Fruit fly (Drosophila melanogaster) whole organism, embryonic: ENCODE data around the gene CG31463.
A peak's percentile ranks its signal among the peaks of the same experiment; 100 is the strongest.

Source experiments
- Asciz ChIP-seq: fragments of 200-800 bp; sonication (Bioruptor generic); optimal IDR thresholded peaks from 2 replicates; lab custom pipeline; 2017; ENCODE audit warnings: missing biosample characterization, mild to moderate bottlenecking, missing genetic modification characterization, missing genetic modification reagents
- BtbVII ChIP-seq: fragments of 200-800 bp; sonication (Bioruptor generic); optimal IDR thresholded peaks from 3 replicates; lab custom pipeline; 2017; ENCODE audit warnings: missing biosample characterization, mild to moderate bottlenecking, missing genetic modification characterization
- CG10959 ChIP-seq: fragments of 200-800 bp; sonication (Bioruptor generic); IDR thresholded peaks from 2 replicates; pipeline ENCODE4 v1.3.6; 2022; ENCODE audit warnings: missing biosample characterization, missing genetic modification characterization
- CG11093 ChIP-seq: fragments of 200-800 bp; sonication (Bioruptor generic); IDR thresholded peaks from 3 replicates; pipeline ENCODE4 v1.3.6; 2022; ENCODE audit warnings: missing biosample characterization, missing genetic modification characterization
- CG11695 ChIP-seq: fragments of 200-800 bp; sonication (Bioruptor generic); IDR thresholded peaks from 3 replicates; pipeline ENCODE4 v1.3.6; 2022; ENCODE audit warnings: missing biosample characterization, missing genetic modification characterization
- CG1233 ChIP-seq: fragments of 200-800 bp; sonication (Bioruptor generic); optimal IDR thresholded peaks from 4 replicates; lab custom pipeline; 2018; ENCODE audit warnings: missing biosample characterization, mild to moderate bottlenecking, missing genetic modification characterization
- CG14441 ChIP-seq: fragments of 200-800 bp; sonication (Bioruptor generic); IDR thresholded peaks from 2 replicates; pipeline ENCODE4 v1.3.6; 2022; ENCODE audit warnings: missing biosample characterization, missing genetic modification characterization
- CG15479 ChIP-seq: fragments of 200-800 bp; sonication (Bioruptor generic); optimal IDR thresholded peaks from 3 replicates; lab custom pipeline; 2019; ENCODE audit warnings: missing biosample characterization, mild to moderate bottlenecking, missing genetic modification characterization, moderate library complexity
- CG16813 ChIP-seq: fragments of 200-800 bp; sonication (Bioruptor generic); IDR thresholded peaks from 3 replicates; pipeline ENCODE4 v1.3.6; 2022; ENCODE audit warnings: missing biosample characterization, missing genetic modification characterization; ENCODE audit not compliant: partially characterized antibody
- CG17612 ChIP-seq: fragments of 200-800 bp; sonication (Bioruptor generic); IDR thresholded peaks from 2 replicates; pipeline ENCODE4 v1.3.6; 2022; ENCODE audit warnings: missing biosample characterization, missing genetic modification characterization
- CG17912 ChIP-seq: fragments of 200-800 bp; sonication (Bioruptor generic); optimal IDR thresholded peaks from 2 replicates; lab custom pipeline; 2018; ENCODE audit warnings: missing biosample characterization, mild to moderate bottlenecking, missing genetic modification characterization
- CG2678 ChIP-seq: fragments of 200-800 bp; sonication (Bioruptor generic); optimal IDR thresholded peaks from 3 replicates; lab custom pipeline; 2019; ENCODE audit warnings: missing biosample characterization, mild to moderate bottlenecking, missing genetic modification characterization, moderate library complexity
- CG30431 ChIP-seq: fragments of 200-800 bp; sonication (Bioruptor generic); optimal IDR thresholded peaks from 2 replicates; lab custom pipeline; 2017; ENCODE audit warnings: missing biosample characterization, missing genetic modification characterization
- CG31224 ChIP-seq: fragments of 200-800 bp; sonication (Bioruptor generic); IDR thresholded peaks from 2 replicates; pipeline ENCODE4 v1.3.6; 2022; ENCODE audit warnings: missing biosample characterization, missing genetic modification characterization
- CG3163 ChIP-seq: fragments of 200-800 bp; sonication (Bioruptor generic); optimal IDR thresholded peaks from 3 replicates; lab custom pipeline; 2016; ENCODE audit warnings: missing biosample characterization, missing genetic modification characterization
- CG32532 ChIP-seq: fragments of 200-800 bp; sonication (Bioruptor generic); IDR thresholded peaks from 2 replicates; pipeline ENCODE4 v1.3.6; 2022; ENCODE audit warnings: missing biosample characterization, missing genetic modification characterization
- CG3726 ChIP-seq: fragments of 200-800 bp; sonication (Bioruptor generic); IDR thresholded peaks from 3 replicates; pipeline ENCODE4, ENCODE4 v1.3.6; 2022; ENCODE audit warnings: missing biosample characterization, missing genetic modification characterization
- CG3995 ChIP-seq: fragments of 200-800 bp; sonication (Bioruptor generic); optimal IDR thresholded peaks from 3 replicates; lab custom pipeline; 2016; ENCODE audit warnings: missing biosample characterization, missing genetic modification characterization
- CG4328 ChIP-seq: fragments of 200-800 bp; sonication (Bioruptor generic); optimal IDR thresholded peaks from 3 replicates; lab custom pipeline; 2017; ENCODE audit warnings: missing biosample characterization, missing genetic modification reagents, missing genetic modification characterization
- CG43689 ChIP-seq: fragments of 200-800 bp; sonication (Bioruptor generic); IDR thresholded peaks from 2 replicates; pipeline ENCODE4 v1.3.6; 2022; ENCODE audit warnings: missing biosample characterization, missing genetic modification characterization
- CG4820 ChIP-seq: fragments of 200-800 bp; sonication (Bioruptor generic); optimal IDR thresholded peaks from 3 replicates; lab custom pipeline; 2016; ENCODE audit warnings: missing biosample characterization, missing genetic modification characterization
- CG8290 ChIP-seq, 3 experiments: fragments of 200-800 bp; sonication (Bioruptor generic); optimal IDR thresholded peaks; 2 replicates each; lab custom pipeline; 2016 to 2019; ENCODE audit warnings: missing biosample characterization in 3 of 3, missing genetic modification characterization in 3 of 3, mild to moderate bottlenecking in 2 of 3, moderate library complexity in 1 of 3
- Deaf1 ChIP-seq: fragments of 200-800 bp; optimal IDR thresholded peaks from 3 replicates; lab custom pipeline; 2019; ENCODE audit warnings: missing biosample characterization, mild to moderate bottlenecking, missing genetic modification characterization, moderate library complexity
- Drgx ChIP-seq: fragments of 200-800 bp; sonication (Bioruptor generic); IDR thresholded peaks from 2 replicates; pipeline ENCODE4 v1.3.6; 2022; ENCODE audit warnings: missing biosample characterization, missing genetic modification characterization
- Fer3 ChIP-seq: fragments of 200-800 bp; sonication (Bioruptor generic); optimal IDR thresholded peaks from 2 replicates; lab custom pipeline; 2018; ENCODE audit warnings: missing biosample characterization, mild to moderate bottlenecking, missing genetic modification characterization, moderate library complexity
- H2.0 ChIP-seq: fragments of 200-800 bp; sonication (Bioruptor generic); IDR thresholded peaks from 2 replicates; pipeline ENCODE4 v1.3.6; 2022; ENCODE audit warnings: missing biosample characterization, missing genetic modification characterization
- Xbp1 ChIP-seq: fragments of 200-800 bp; sonication (Bioruptor generic); optimal IDR thresholded peaks from 3 replicates; lab custom pipeline; 2016; ENCODE audit warnings: missing biosample characterization, mild to moderate bottlenecking, missing genetic modification characterization
- bab2 ChIP-seq: fragments of 200-800 bp; sonication (Bioruptor generic); optimal IDR thresholded peaks from 2 replicates; lab custom pipeline; 2016; ENCODE audit warnings: missing biosample characterization, missing genetic modification characterization
- bsh ChIP-seq, 2 experiments: fragments of 200-800 bp; sonication (Bioruptor generic); optimal IDR thresholded peaks; 2 replicates each; lab custom pipeline; 2017 to 2018; ENCODE audit warnings: mild to moderate bottlenecking in 2 of 2, missing biosample characterization in 2 of 2, missing genetic modification characterization in 2 of 2, moderate library complexity in 1 of 2
- cad ChIP-seq: fragments of >200 bp; optimal IDR thresholded peaks from 2 replicates; lab custom pipeline; 2017; ENCODE audit warnings: missing biosample characterization, missing genetic modification characterization
- cwo ChIP-seq: fragments of 200-800 bp; sonication (Bioruptor generic); optimal IDR thresholded peaks from 3 replicates; lab custom pipeline; 2017; ENCODE audit warnings: missing biosample characterization, missing genetic modification characterization, mild to moderate bottlenecking, moderate library complexity, missing genetic modification reagents
- disco-r ChIP-seq: fragments of 200-800 bp; sonication (Bioruptor generic); optimal IDR thresholded peaks from 2 replicates; lab custom pipeline; 2016; ENCODE audit warnings: missing biosample characterization, missing genetic modification characterization
- dmrt11E ChIP-seq: fragments of 200-800 bp; sonication (Bioruptor generic); optimal IDR thresholded peaks from 3 replicates; lab custom pipeline; 2018; ENCODE audit warnings: missing biosample characterization, mild to moderate bottlenecking, missing genetic modification characterization, moderate library complexity
- dpn ChIP-seq, 2 experiments: fragments of 200-800 bp; sonication (Bioruptor generic); optimal IDR thresholded peaks; 3 replicates each; lab custom pipeline; 2016; ENCODE audit warnings: missing biosample characterization in 2 of 2, missing genetic modification characterization in 2 of 2
- dysf ChIP-seq: fragments of 200-800 bp; sonication (Bioruptor generic); IDR thresholded peaks from 3 replicates; pipeline ENCODE4 v1.3.6; 2022; ENCODE audit warnings: missing biosample characterization, missing genetic modification characterization
- fd96Cb ChIP-seq: fragments of 200-800 bp; sonication (Bioruptor generic); optimal IDR thresholded peaks from 2 replicates; lab custom pipeline; 2018; ENCODE audit warnings: missing biosample characterization, mild to moderate bottlenecking, missing genetic modification characterization, moderate library complexity
- gsb ChIP-seq: fragments of 200-800 bp; sonication (Bioruptor generic); IDR thresholded peaks from 2 replicates; pipeline ENCODE4 v1.3.6; 2022; ENCODE audit warnings: missing biosample characterization, missing genetic modification characterization
- insv ChIP-seq, 2 experiments: fragments of 200-800 bp; sonication (Bioruptor generic); optimal IDR thresholded peaks; 3 replicates each; lab custom pipeline; 2016 to 2018; ENCODE audit warnings: missing biosample characterization in 2 of 2, missing genetic modification characterization in 2 of 2
- kah ChIP-seq: fragments of 200-800 bp; sonication (Bioruptor generic); optimal IDR thresholded peaks from 2 replicates; lab custom pipeline; 2018; ENCODE audit warnings: missing biosample characterization, mild to moderate bottlenecking, missing genetic modification characterization
- lilli ChIP-seq: fragments of 200-800 bp; sonication (Bioruptor generic); optimal IDR thresholded peaks from 3 replicates; lab custom pipeline; 2016; ENCODE audit warnings: missing biosample characterization, missing genetic modification characterization
- lmd ChIP-seq: fragments of 200-800 bp; sonication (Bioruptor generic); IDR thresholded peaks from 2 replicates; pipeline ENCODE4 v1.3.6; 2022; ENCODE audit warnings: missing biosample characterization, missing genetic modification characterization
- mam ChIP-seq: fragments of 200-800 bp; sonication (Bioruptor generic); optimal IDR thresholded peaks from 3 replicates; lab custom pipeline; 2016; ENCODE audit warnings: missing biosample characterization, missing genetic modification characterization
- phol ChIP-seq: fragments of 200-800 bp; sonication (Bioruptor generic); optimal IDR thresholded peaks from 3 replicates; lab custom pipeline; 2018; ENCODE audit warnings: missing biosample characterization, mild to moderate bottlenecking, missing genetic modification characterization, moderate library complexity
- ranshi ChIP-seq: fragments of 200-800 bp; sonication (Bioruptor generic); IDR thresholded peaks from 2 replicates; pipeline ENCODE4 v1.3.6; 2022; ENCODE audit warnings: missing biosample characterization, missing genetic modification characterization
- run ChIP-seq: fragments of 200-800 bp; sonication (Bioruptor generic); optimal IDR thresholded peaks from 3 replicates; lab custom pipeline; 2018; ENCODE audit warnings: missing biosample characterization, mild to moderate bottlenecking, missing genetic modification characterization
- salm ChIP-seq: fragments of 200-800 bp; sonication (Bioruptor generic); optimal IDR thresholded peaks from 2 replicates; lab custom pipeline; 2018; ENCODE audit warnings: missing biosample characterization, mild to moderate bottlenecking, missing genetic modification characterization
- sima ChIP-seq: fragments of 200-800 bp; sonication (Bioruptor generic); optimal IDR thresholded peaks from 2 replicates; lab custom pipeline; 2016; ENCODE audit warnings: missing biosample characterization, missing genetic modification characterization
- ttk ChIP-seq: fragments of 200-800 bp; sonication (Bioruptor generic); IDR thresholded peaks from 2 replicates; pipeline ENCODE4 v2.1.2; 2022; ENCODE audit warnings: missing biosample characterization, missing genetic modification characterization
- tx ChIP-seq: fragments of 200-800 bp; sonication (Bioruptor generic); optimal IDR thresholded peaks from 2 replicates; lab custom pipeline; 2016; ENCODE audit warnings: missing biosample characterization, missing genetic modification characterization
- unc-4 ChIP-seq: fragments of 200-800 bp; sonication (Bioruptor generic); IDR thresholded peaks from 2 replicates; pipeline ENCODE4 v1.3.6; 2022; ENCODE audit warnings: missing biosample characterization, missing genetic modification characterization; ENCODE audit not compliant: partially characterized antibody
- vnd ChIP-seq: fragments of 200-800 bp; sonication (Bioruptor generic); IDR thresholded peaks from 3 replicates; pipeline ENCODE4 v1.3.6; 2022; ENCODE audit warnings: missing biosample characterization, missing genetic modification characterization; ENCODE audit not compliant: partially characterized antibody

CG31463 gene

dm6 chr3R:8256040-8256439 lies 36.1 kb upstream of the CG31463 start (continued):
- TF ChIP-seq Fer3 (tag; lab: Kevin White, UChicago), result peak; percentile 33
- TF ChIP-seq CG16813, result no peak
- TF ChIP-seq CG3995 (GFP tag; lab: Kevin White, UChicago), result no peak
- TF ChIP-seq run (tag; lab: Kevin White, UChicago), result no peak
- no peak for TF ChIP-seq CG31224 (GFP tag; lab: Robert Waterston, UW)
- peak; percentile 42; the same call in 1 of the 3 replicates for TF ChIP-seq CG11695
- TF ChIP-seq CG32532 (GFP tag; lab: Robert Waterston, UW), result peak; percentile 23; the same call in 1 of the 2 replicates
- no peak for TF ChIP-seq dmrt11E
- no peak for TF ChIP-seq CG4328 (GFP tag; lab: Kevin White, UChicago)
- TF ChIP-seq bsh (GFP tag; optimal IDR thresholded peaks at IDR 0.05; lab: Kevin White, UChicago), result peak in 1 of 2 experiments; percentile 9
- no peak for TF ChIP-seq CG43689 (GFP tag; lab: Robert Waterston, UW)
- TF ChIP-seq disco-r, result no peak
- no peak for TF ChIP-seq insv (GFP tag; optimal IDR thresholded peaks at IDR 0.05; lab: Kevin White, UChicago)
- no peak for TF ChIP-seq CG3726 (GFP tag; lab: Robert Waterston, UW)
- no peak for TF ChIP-seq ttk (GFP tag; lab: Robert Waterston, UW)
- peak; percentile 37; the same call in 1 of the 2 replicates for TF ChIP-seq gsb (GFP tag; lab: Robert Waterston, UW)
- TF ChIP-seq Drgx (GFP tag; lab: Robert Waterston, UW), result peak; percentile 67; the same call in 1 of the 2 replicates
- TF ChIP-seq cwo (GFP tag; lab: Kevin White, UChicago), result peak; percentile 41
- no peak for TF ChIP-seq CG17612 (GFP tag; lab: Robert Waterston, UW)
- TF ChIP-seq Deaf1 (tag; lab: Kevin White, UChicago), result peak; percentile 4
- TF ChIP-seq H2.0 (GFP tag; lab: Robert Waterston, UW), result no peak
- TF ChIP-seq CG30431 (GFP tag; lab: Kevin White, UChicago), result no peak
- peak; percentile 61 for TF ChIP-seq CG2678
- peak; percentile 37; the same call in 1 of the 2 replicates for TF ChIP-seq lmd (GFP tag; lab: Robert Waterston, UW)
- TF ChIP-seq ranshi (GFP tag; lab: Robert Waterston, UW), result 0 out of 2 replicates have a peak, but pooled peaks have one; percentile 17
- TF ChIP-seq CG1233 (GFP tag; lab: Kevin White, UChicago), result peak; percentile 27
- no peak for TF ChIP-seq bab2
- TF ChIP-seq CG3163 (GFP tag; lab: Kevin White, UChicago), result no peak
- TF ChIP-seq phol (tag; lab: Kevin White, UChicago), result peak; percentile 33
- no peak for TF ChIP-seq salm
- peak; percentile 9 for TF ChIP-seq Xbp1 (GFP tag; lab: Kevin White, UChicago)
- no peak for TF ChIP-seq CG8290 (GFP tag; optimal IDR thresholded peaks at IDR 0.05; lab: Kevin White, UChicago)
- peak in 1 of 2 experiments; percentile 13 for TF ChIP-seq CG8290 (tag; optimal IDR thresholded peaks at IDR 0.05; lab: Kevin White, UChicago)
- no peak for TF ChIP-seq CG4820 (GFP tag; lab: Kevin White, UChicago)
- TF ChIP-seq vnd (GFP tag; lab: Robert Waterston, UW), result no peak
- peak; percentile 12 for TF ChIP-seq mam
- peak; percentile 53; the same call in 2 of the 3 replicates for TF ChIP-seq dysf (GFP tag; lab: Robert Waterston, UW)
- no peak for TF ChIP-seq CG17912 (GFP tag; lab: Kevin White, UChicago)
- no peak for TF ChIP-seq kah (GFP tag; lab: Kevin White, UChicago)
- peak; percentile 27 for TF ChIP-seq fd96Cb (tag; lab: Kevin White, UChicago)
- TF ChIP-seq CG14441 (GFP tag; lab: Robert Waterston, UW), result peak; percentile 45; the same call in 1 of the 2 replicates
- no peak for TF ChIP-seq CG10959 (GFP tag; lab: Robert Waterston, UW)
- no peak for TF ChIP-seq sima (GFP tag; lab: Kevin White, UChicago)
- peak; percentile 25 for TF ChIP-seq lilli
- TF ChIP-seq CG15479, result no peak
- TF ChIP-seq dpn (GFP tag; optimal IDR thresholded peaks at IDR 0.05; lab: Kevin White, UChicago), result no peak
- no peak for TF ChIP-seq cad (GFP tag; lab: Kevin White, UChicago)
- no peak for TF ChIP-seq BtbVII (GFP tag; lab: Kevin White, UChicago)
- no peak for TF ChIP-seq Asciz (GFP tag; lab: Kevin White, UChicago)
- no peak for TF ChIP-seq unc-4 (GFP tag; lab: Robert Waterston, UW)
- no peak for TF ChIP-seq CG11093
- no peak for TF ChIP-seq tx
